Worm (Caenorhabditis elegans): ENCODE measurements around the gene K02E2.6.

Gene K02E2.6

DNA sequence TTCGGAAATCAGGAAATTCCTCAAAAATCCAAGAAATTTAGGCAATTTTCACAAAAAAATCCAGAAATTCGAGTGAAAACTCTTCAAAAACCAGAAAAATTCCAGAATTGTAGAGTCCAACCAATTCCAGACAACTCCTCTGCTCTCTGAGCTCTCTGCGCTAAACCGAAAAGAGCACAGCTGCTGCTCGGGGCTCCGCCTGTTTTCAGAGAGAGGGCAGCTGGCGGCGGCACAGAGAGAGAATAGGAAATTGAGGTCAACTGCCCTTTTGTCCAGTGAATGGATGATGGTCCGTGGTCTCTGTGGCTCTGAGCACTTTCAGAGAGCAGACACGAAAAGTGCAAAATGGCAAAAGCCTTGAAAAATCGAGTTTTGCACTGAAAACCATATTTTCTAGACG lies 28.7 kb downstream of the K02E2.6 start:
- no peak for TF ChIP-seq egl-27 (tag; optimal IDR thresholded peaks at IDR 0.05)
- TF ChIP-seq zag-1 (tag; optimal IDR thresholded peaks at IDR 0.05), result no peak
- no peak for TF ChIP-seq snpc-4 (tag; optimal IDR thresholded peaks at IDR 0.05)
- TF ChIP-seq nhr-21 (tag; optimal IDR thresholded peaks at IDR 0.05), result no peak
- no peak for TF ChIP-seq F13H6.1 (tag; optimal IDR thresholded peaks at IDR 0.05)
- no peak for TF ChIP-seq skn-1 (tag; optimal IDR thresholded peaks at IDR 0.05)
- TF ChIP-seq unc-62 (GFP tag; optimal IDR thresholded peaks at IDR 0.05), result no peak
- no peak for TF ChIP-seq elt-3 (tag; optimal IDR thresholded peaks at IDR 0.05)
- no peak for TF ChIP-seq dmd-4 (tag; optimal IDR thresholded peaks at IDR 0.05)
- TF ChIP-seq nhr-12 (tag; optimal IDR thresholded peaks at IDR 0.05), result no peak
- no peak for TF ChIP-seq ceh-82 (tag; optimal IDR thresholded peaks at IDR 0.05)
- TF ChIP-seq crh-2 (tag; optimal IDR thresholded peaks at IDR 0.05), result no peak
- no peak for TF ChIP-seq mab-5 (tag; optimal IDR thresholded peaks at IDR 0.05)
- TF ChIP-seq ZK546.5 (tag; optimal IDR thresholded peaks at IDR 0.05), result no peak
- no peak for TF ChIP-seq lsy-2 (tag; optimal IDR thresholded peaks at IDR 0.05)
- TF ChIP-seq sma-9 (GFP tag; optimal IDR thresholded peaks at IDR 0.05), result no peak
- TF ChIP-seq sma-9 (tag; optimal IDR thresholded peaks at IDR 0.05), result no peak
- TF ChIP-seq C34F6.9 (tag; optimal IDR thresholded peaks at IDR 0.05), result no peak
- no peak for TF ChIP-seq ztf-11 (tag; optimal IDR thresholded peaks at IDR 0.05)

- TF ChIP-seq crh-2 (tag; optimal IDR thresholded peaks at IDR 0.05) (no peak), ceh-82 (tag; optimal IDR thresholded peaks at IDR 0.05) (no peak), ztf-11 (tag; optimal IDR thresholded peaks at IDR 0.05) (no peak), skn-1 (tag; optimal IDR thresholded peaks at IDR 0.05) (no peak), ztf-1 (GFP tag; conservative IDR thresholded peaks at IDR 0.05) (no peak), peb-1 (tag; optimal IDR thresholded peaks at IDR 0.05) (no peak), lin-11 (tag; optimal IDR thresholded peaks at IDR 0.05) (no peak), lin-39 (tag; optimal IDR thresholded peaks at IDR 0.05) (no peak), C34F6.9 (tag; optimal IDR thresholded peaks at IDR 0.05) (no peak), alr-1 (tag; optimal IDR thresholded peaks at IDR 0.05) (no peak), nhr-77 (tag; optimal IDR thresholded peaks at IDR 0.05) (no peak), nhr-129 (tag; optimal IDR thresholded peaks at IDR 0.05) (no peak), nhr-21 (tag; optimal IDR thresholded peaks at IDR 0.05) (no peak), ZK546.5 (tag; optimal IDR thresholded peaks at IDR 0.05) (no peak), sem-4 (tag; optimal IDR thresholded peaks at IDR 0.05) (no peak), mdl-1 (tag; optimal IDR thresholded peaks at IDR 0.05) (no peak), egl-27 (tag; optimal IDR thresholded peaks at IDR 0.05) (no peak), unc-39 (tag; optimal IDR thresholded peaks at IDR 0.05) (no peak), R02D3.7 (tag; optimal IDR thresholded peaks at IDR 0.05) (no peak)
Measured at ce11 chrV:20410285-20410684, 29.9 kb downstream of the K02E2.6 start.

DNA sequence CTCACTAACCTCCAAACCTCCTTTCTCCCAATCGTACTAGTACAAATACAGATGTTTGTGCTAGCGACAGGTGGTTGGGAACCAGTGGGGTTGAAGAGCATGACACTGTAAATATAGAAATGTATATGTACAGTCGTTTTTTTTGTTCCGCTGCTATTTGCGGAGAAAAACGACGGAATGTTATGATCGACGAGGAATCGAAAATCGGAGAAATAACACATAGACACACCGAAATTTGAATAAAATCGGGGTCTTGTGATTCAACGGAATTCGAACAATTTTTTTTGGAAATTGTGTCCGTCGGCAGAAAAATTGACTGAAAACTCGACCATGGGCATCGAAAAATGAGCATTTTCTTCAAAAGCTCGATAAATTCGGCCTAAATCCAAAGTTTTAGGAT lies 31.3 kb downstream of the K02E2.6 start, which contains the start of gene F53H2.3:
F53H2.3 (minus strand) TSS at position 101 of the 400 bp plus-strand sequence.
- no peak for TF ChIP-seq alr-1 (tag; optimal IDR thresholded peaks at IDR 0.05)
- TF ChIP-seq ZK546.5 (tag; optimal IDR thresholded peaks at IDR 0.05), result no peak
- no peak for TF ChIP-seq crh-2 (tag; optimal IDR thresholded peaks at IDR 0.05)
- TF ChIP-seq lin-39 (tag; optimal IDR thresholded peaks at IDR 0.05), result no peak
- no peak for TF ChIP-seq sma-9 (GFP tag; optimal IDR thresholded peaks at IDR 0.05)
- TF ChIP-seq sma-9 (tag; optimal IDR thresholded peaks at IDR 0.05), result no peak
- no peak for TF ChIP-seq R02D3.7 (tag; optimal IDR thresholded peaks at IDR 0.05)
- no peak for TF ChIP-seq nhr-25 (tag; optimal IDR thresholded peaks at IDR 0.05)
- no peak for TF ChIP-seq gmeb-1 (tag; optimal IDR thresholded peaks at IDR 0.05)
- no peak for TF ChIP-seq mdl-1 (tag; optimal IDR thresholded peaks at IDR 0.05)
- no peak for TF ChIP-seq nhr-77 (tag; optimal IDR thresholded peaks at IDR 0.05)
- no peak for TF ChIP-seq elt-3 (tag; optimal IDR thresholded peaks at IDR 0.05)
- no peak for TF ChIP-seq egl-27 (tag; optimal IDR thresholded peaks at IDR 0.05)
- no peak for TF ChIP-seq unc-62 (GFP tag; optimal IDR thresholded peaks at IDR 0.05)
- no peak for TF ChIP-seq ztf-4 (tag; optimal IDR thresholded peaks at IDR 0.05)
- TF ChIP-seq F13H6.1 (tag; optimal IDR thresholded peaks at IDR 0.05), result no peak
- no peak for TF ChIP-seq aly-2 (tag; optimal IDR thresholded peaks at IDR 0.05)
- no peak for TF ChIP-seq fos-1 (tag; optimal IDR thresholded peaks at IDR 0.05)

- TF ChIP-seq crh-2 (tag; optimal IDR thresholded peaks at IDR 0.05) (no peak), ama-1 (optimal IDR thresholded peaks at IDR 0.05) (no peak), unc-62 (GFP tag; optimal IDR thresholded peaks at IDR 0.05) (no peak), ztf-1 (GFP tag; conservative IDR thresholded peaks at IDR 0.05) (no peak), nhr-23 (tag; optimal IDR thresholded peaks at IDR 0.05) (no peak), elt-3 (tag; optimal IDR thresholded peaks at IDR 0.05) (no peak), nhr-77 (tag; optimal IDR thresholded peaks at IDR 0.05) (no peak), mbf-1 (tag; optimal IDR thresholded peaks at IDR 0.05) (no peak), lin-39 (tag; optimal IDR thresholded peaks at IDR 0.05) (no peak), lin-11 (tag; optimal IDR thresholded peaks at IDR 0.05) (no peak), nhr-25 (tag; optimal IDR thresholded peaks at IDR 0.05) (no peak), nhr-21 (tag; optimal IDR thresholded peaks at IDR 0.05) (peak; percentile 28), lsy-2 (tag; optimal IDR thresholded peaks at IDR 0.05) (no peak), R02D3.7 (tag; optimal IDR thresholded peaks at IDR 0.05) (no peak), nhr-237 (tag; optimal IDR thresholded peaks at IDR 0.05) (no peak), nhr-11 (tag; optimal IDR thresholded peaks at IDR 0.05) (no peak), fos-1 (tag; optimal IDR thresholded peaks at IDR 0.05) (peak; percentile 84), unc-39 (tag; optimal IDR thresholded peaks at IDR 0.05) (no peak), sma-3 (GFP tag; optimal IDR thresholded peaks at IDR 0.05) (peak; percentile 28), sma-9 (GFP tag; optimal IDR thresholded peaks at IDR 0.05) (peak; percentile 72), sma-9 (tag; optimal IDR thresholded peaks at IDR 0.05) (no peak), nhr-129 (tag; optimal IDR thresholded peaks at IDR 0.05) (no peak), nhr-6 (tag; optimal IDR thresholded peaks at IDR 0.05) (no peak)
Measured at ce11 chrV:20412225-20412624, 31.9 kb downstream of the K02E2.6 start.
